Fruit fly (Drosophila melanogaster) whole organism, pupa: ENCODE data around the gene AcCoAS.

Experiments
- CG10348 ChIP-seq: fragments of 200-800 bp; sonication (Bioruptor generic); IDR thresholded peaks from 2 replicates; pipeline ENCODE4 v1.3.6; 2022; ENCODE audit warnings: missing biosample characterization, missing genetic modification characterization
- CG12605 ChIP-seq: fragments of 200-800 bp; sonication (Bioruptor generic); IDR thresholded peaks from 2 replicates; pipeline ENCODE4 v1.3.6; 2022; ENCODE audit warnings: missing biosample characterization, missing genetic modification characterization
- CG13204 ChIP-seq: fragments of 200-800 bp; sonication (Bioruptor generic); optimal IDR thresholded peaks from 2 replicates; lab custom pipeline; 2018; ENCODE audit warnings: missing biosample characterization, mild to moderate bottlenecking, missing genetic modification characterization, moderate library complexity
- CG14655 ChIP-seq: fragments of 200-800 bp; sonication (Bioruptor generic); optimal IDR thresholded peaks from 3 replicates; lab custom pipeline; 2017; ENCODE audit warnings: mild to moderate bottlenecking, missing biosample characterization, missing genetic modification reagents, missing genetic modification characterization
- CG15710 ChIP-seq: fragments of 200-800 bp; sonication (Bioruptor generic); optimal IDR thresholded peaks from 2 replicates; lab custom pipeline; 2018; ENCODE audit warnings: missing biosample characterization, mild to moderate bottlenecking, missing genetic modification characterization, moderate library complexity
- CG17806 ChIP-seq: fragments of 200-800 bp; sonication (Bioruptor generic); optimal IDR thresholded peaks from 2 replicates; lab custom pipeline; 2018; ENCODE audit warnings: missing biosample characterization, mild to moderate bottlenecking, missing genetic modification characterization, moderate library complexity
- CG32121 ChIP-seq: fragments of 200-800 bp; sonication (Bioruptor generic); IDR thresholded peaks from 2 replicates; pipeline ENCODE4 v1.3.6; 2022; ENCODE audit warnings: missing biosample characterization, missing genetic modification characterization
- CG34367 ChIP-seq: fragments of 200-800 bp; sonication (Bioruptor generic); optimal IDR thresholded peaks from 2 replicates; lab custom pipeline; 2018; ENCODE audit warnings: missing biosample characterization, mild to moderate bottlenecking, missing genetic modification characterization
- CG4496 ChIP-seq: fragments of 200-800 bp; sonication (Bioruptor generic); IDR thresholded peaks from 3 replicates; pipeline ENCODE4 v1.3.6; 2022; ENCODE audit warnings: missing biosample characterization, missing genetic modification characterization
- CG8159 ChIP-seq: fragments of 200-800 bp; sonication (Bioruptor generic); optimal IDR thresholded peaks from 3 replicates; lab custom pipeline; 2018; ENCODE audit warnings: missing biosample characterization, mild to moderate bottlenecking, missing genetic modification characterization, moderate library complexity
- CG8301 ChIP-seq: fragments of 200-800 bp; sonication (Bioruptor generic); optimal IDR thresholded peaks from 2 replicates; lab custom pipeline; 2018; ENCODE audit warnings: missing biosample characterization, mild to moderate bottlenecking, missing genetic modification characterization
- CG9948 ChIP-seq: fragments of 200-800 bp; sonication (Bioruptor generic); optimal IDR thresholded peaks from 2 replicates; lab custom pipeline; 2018; ENCODE audit warnings: missing biosample characterization, mild to moderate bottlenecking, missing genetic modification characterization, moderate library complexity
- D1 ChIP-seq: fragments of 200-800 bp; sonication (Bioruptor generic); optimal IDR thresholded peaks from 2 replicates; lab custom pipeline; 2018; ENCODE audit warnings: missing biosample characterization, mild to moderate bottlenecking, missing genetic modification characterization, moderate library complexity
- EcR ChIP-seq: fragments of 200-800 bp; sonication (Bioruptor generic); optimal IDR thresholded peaks from 3 replicates; lab custom pipeline; 2019; ENCODE audit warnings: missing biosample characterization, missing genetic modification characterization, mild to moderate bottlenecking, moderate library complexity, missing genetic modification reagents
- Ets98B ChIP-seq: fragments of 200-800 bp; sonication (Bioruptor generic); IDR thresholded peaks from 2 replicates; pipeline ENCODE4 v1.3.6; 2022; ENCODE audit warnings: missing biosample characterization, missing genetic modification characterization
- Pif1A ChIP-seq: fragments of 200-800 bp; sonication (Bioruptor generic); optimal IDR thresholded peaks from 3 replicates; lab custom pipeline; 2016; ENCODE audit warnings: missing biosample characterization, missing genetic modification characterization
- Pif1B ChIP-seq: fragments of 200-800 bp; sonication (Bioruptor generic); optimal IDR thresholded peaks from 3 replicates; lab custom pipeline; 2016; ENCODE audit warnings: missing biosample characterization, missing genetic modification characterization
- Snoo ChIP-seq: fragments of 200-800 bp; sonication (Bioruptor generic); optimal IDR thresholded peaks from 3 replicates; lab custom pipeline; 2017; ENCODE audit warnings: missing biosample characterization, mild to moderate bottlenecking, missing genetic modification characterization, inconsistent platforms
- fd96Ca ChIP-seq: fragments of 200-800 bp; sonication (Bioruptor generic); IDR thresholded peaks from 3 replicates; pipeline ENCODE4 v1.3.6; 2022; ENCODE audit warnings: missing biosample characterization, missing genetic modification characterization
- gl ChIP-seq: fragments of 200-800 bp; sonication (Bioruptor generic); optimal IDR thresholded peaks from 2 replicates; lab custom pipeline; 2018; ENCODE audit warnings: missing biosample characterization, mild to moderate bottlenecking, missing genetic modification characterization
- rn ChIP-seq: fragments of 200-800 bp; sonication (Bioruptor generic); IDR thresholded peaks from 2 replicates; pipeline ENCODE4 v1.3.6; 2022; ENCODE audit warnings: missing biosample characterization, missing genetic modification characterization

The AcCoAS gene

DNA sequence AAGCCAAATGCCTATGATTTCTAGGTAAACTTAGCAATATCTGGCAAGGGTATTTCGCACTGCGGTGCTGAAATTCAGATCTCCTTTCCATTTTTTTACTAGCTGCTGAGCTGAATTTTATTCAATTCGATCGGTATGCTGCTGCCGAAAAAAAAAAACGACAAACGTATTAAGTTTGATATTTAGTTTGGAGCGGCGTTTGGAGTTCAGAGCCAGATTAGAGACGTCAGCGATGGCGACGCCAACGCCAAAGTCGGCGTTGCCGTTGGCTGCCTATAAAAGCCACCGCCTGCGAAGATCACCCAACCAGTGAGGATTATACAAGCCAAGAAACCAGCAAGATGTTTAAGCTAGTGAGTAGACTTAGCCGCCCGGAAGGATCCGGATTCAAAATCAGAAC, 20.2 kb upstream of the AcCoAS start, which contains the start of gene Cpr78Cc:
TSS of gene Cpr78Cc (plus strand) at position 301 of the 400 bp plus-strand sequence.
- no peak for TF ChIP-seq EcR (GFP tag; lab: Kevin White, UChicago)
- no peak for TF ChIP-seq Pif1A
- TF ChIP-seq D1 (tag; lab: Kevin White, UChicago), result no peak
- no peak for TF ChIP-seq CG8301
- no peak for TF ChIP-seq CG13204
- TF ChIP-seq CG10348 (GFP tag; lab: Robert Waterston, UW), result no peak
- TF ChIP-seq fd96Ca (GFP tag; lab: Robert Waterston, UW), result no peak

DNA sequence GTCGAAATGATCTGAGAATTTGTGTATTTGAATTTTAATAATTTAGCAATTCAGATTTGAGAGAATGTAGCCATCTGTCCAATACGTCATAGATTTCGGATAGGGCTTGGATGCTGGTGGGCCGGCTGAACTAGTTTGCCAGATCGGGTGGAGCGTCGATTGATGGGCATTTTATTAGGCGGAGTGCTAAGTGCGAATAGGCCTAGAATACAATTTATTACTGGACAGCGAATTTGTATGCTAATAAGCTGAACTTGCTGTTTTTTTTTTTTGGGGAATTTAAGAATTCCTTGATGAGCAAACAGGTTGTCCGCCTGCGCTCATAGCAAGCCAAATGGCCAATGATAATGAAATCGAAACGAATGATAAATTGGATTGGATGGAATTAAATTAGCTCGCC, 19.2 kb upstream of the AcCoAS start:
- TF ChIP-seq CG17806 (tag; lab: Kevin White, UChicago), result no peak
- no peak for TF ChIP-seq CG8301
- TF ChIP-seq Pif1A, result no peak
- no peak for TF ChIP-seq CG10348 (GFP tag; lab: Robert Waterston, UW)
- TF ChIP-seq rn (GFP tag; lab: Robert Waterston, UW), result no peak
- no peak for TF ChIP-seq CG8159 (tag; lab: Kevin White, UChicago)
- no peak for TF ChIP-seq D1 (tag; lab: Kevin White, UChicago)
- TF ChIP-seq CG9948 (tag; lab: Kevin White, UChicago), result no peak
- no peak for TF ChIP-seq CG12605
- TF ChIP-seq CG15710 (tag; lab: Kevin White, UChicago), result no peak
- TF ChIP-seq CG14655 (GFP tag; lab: Kevin White, UChicago), result no peak
- no peak for TF ChIP-seq CG32121 (GFP tag; lab: Robert Waterston, UW)
- no peak for TF ChIP-seq CG34367 (tag; lab: Kevin White, UChicago)
- no peak for TF ChIP-seq CG4496 (GFP tag; lab: Robert Waterston, UW)
- no peak for TF ChIP-seq fd96Ca (GFP tag; lab: Robert Waterston, UW)
- no peak for TF ChIP-seq Pif1B
- no peak for TF ChIP-seq Snoo (tag; lab: Kevin White, UChicago)
- TF ChIP-seq gl (tag; lab: Kevin White, UChicago), result no peak
- no peak for TF ChIP-seq EcR (GFP tag; lab: Kevin White, UChicago)
- TF ChIP-seq, all 21 proteins: peak for 0

DNA sequence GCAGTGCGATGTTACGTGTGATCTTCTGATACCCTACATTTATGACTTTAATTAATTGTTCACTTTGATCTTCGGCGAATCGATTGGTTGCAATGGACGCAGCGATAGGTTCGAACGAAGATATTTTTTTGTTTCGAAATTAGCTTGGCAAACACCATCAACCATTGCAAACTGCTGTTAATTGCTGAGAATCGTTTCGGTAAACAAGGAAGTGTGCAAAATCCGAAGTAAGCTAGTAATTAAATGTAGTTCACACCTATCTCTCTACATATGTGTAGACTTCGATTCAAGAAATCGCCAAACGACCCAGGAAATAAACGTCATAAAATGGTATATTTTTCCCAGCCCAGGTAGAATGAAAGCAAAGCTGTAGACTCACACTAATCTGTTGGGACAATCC, 18.3 kb upstream of the AcCoAS start, which contains the start of gene CG43702:
TSS of gene CG43702 (plus strand) at position 301 of the 400 bp plus-strand sequence.
- no peak for TF ChIP-seq CG32121 (GFP tag; lab: Robert Waterston, UW)
- TF ChIP-seq CG4496 (GFP tag; lab: Robert Waterston, UW), result no peak
- TF ChIP-seq CG15710 (tag; lab: Kevin White, UChicago), result no peak
- TF ChIP-seq EcR (GFP tag; lab: Kevin White, UChicago), result no peak
- no peak for TF ChIP-seq CG17806 (tag; lab: Kevin White, UChicago)
- TF ChIP-seq CG10348 (GFP tag; lab: Robert Waterston, UW), result no peak
- no peak for TF ChIP-seq CG9948 (tag; lab: Kevin White, UChicago)
- no peak for TF ChIP-seq CG14655 (GFP tag; lab: Kevin White, UChicago)
- TF ChIP-seq CG12605, result no peak
- TF ChIP-seq CG34367 (tag; lab: Kevin White, UChicago), result no peak
- no peak for TF ChIP-seq rn (GFP tag; lab: Robert Waterston, UW)
- no peak for TF ChIP-seq gl (tag; lab: Kevin White, UChicago)
- TF ChIP-seq fd96Ca (GFP tag; lab: Robert Waterston, UW), result no peak
- TF ChIP-seq CG13204, result no peak
- TF ChIP-seq CG8159 (tag; lab: Kevin White, UChicago), result no peak
- TF ChIP-seq Pif1A, result no peak
- TF ChIP-seq Pif1B, result no peak
- TF ChIP-seq Ets98B (GFP tag; lab: Robert Waterston, UW), result no peak
- TF ChIP-seq D1 (tag; lab: Kevin White, UChicago), result no peak

DNA sequence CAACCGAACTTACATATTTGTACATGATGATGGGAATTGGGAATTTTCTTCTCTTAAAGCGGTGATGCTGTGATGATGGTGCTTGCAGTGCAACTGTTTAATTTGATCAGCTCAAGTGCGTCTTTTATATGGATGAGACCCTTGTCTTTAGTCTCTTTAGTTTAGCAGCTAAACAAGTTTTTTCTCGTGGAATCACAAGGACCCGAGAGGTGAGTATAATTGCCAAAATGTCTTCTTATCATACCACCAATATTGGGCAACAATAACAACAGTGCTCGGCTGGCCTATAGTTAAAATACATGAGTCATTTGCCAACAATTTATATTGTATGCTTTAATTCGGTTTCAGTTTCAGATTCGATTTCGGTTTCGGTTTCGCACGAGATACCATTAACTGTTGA, 17.7 kb upstream of the AcCoAS start, which contains the start of gene Edg78E:
TSS of gene Edg78E (minus strand) at position 101 of the 400 bp plus-strand sequence.
- no peak for TF ChIP-seq Snoo (tag; lab: Kevin White, UChicago)
- no peak for TF ChIP-seq D1 (tag; lab: Kevin White, UChicago)
- TF ChIP-seq CG4496 (GFP tag; lab: Robert Waterston, UW), result no peak
- no peak for TF ChIP-seq CG12605

DNA sequence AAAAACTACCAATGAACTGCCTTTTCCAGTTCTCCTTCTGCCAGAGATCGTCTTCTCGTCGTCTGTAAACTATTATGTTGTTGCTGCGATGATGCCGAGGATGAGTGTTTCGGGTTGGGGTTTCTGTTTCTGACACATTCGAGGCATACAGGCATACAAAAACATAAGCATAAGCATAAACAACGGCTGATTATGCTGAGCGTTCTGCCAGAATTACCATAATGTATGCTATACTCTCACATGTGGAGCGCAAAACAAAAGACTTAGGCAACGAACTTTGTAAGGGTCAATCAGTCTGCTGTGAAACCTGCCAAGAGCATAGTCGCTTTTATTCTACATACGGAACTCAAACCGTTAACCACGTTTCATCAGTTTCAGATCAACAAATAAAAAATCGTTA, 14.2 kb upstream of the AcCoAS start, which contains the start of gene Cpr78Cb:
TSS of gene Cpr78Cb (plus strand) at position 291 of the 400 bp plus-strand sequence.
- TF ChIP-seq CG13204 (no peak), gl (tag; lab: Kevin White, UChicago) (no peak), CG9948 (tag; lab: Kevin White, UChicago) (no peak), Pif1A (no peak), Ets98B (GFP tag; lab: Robert Waterston, UW) (no peak), Pif1B (no peak), fd96Ca (GFP tag; lab: Robert Waterston, UW) (no peak), D1 (tag; lab: Kevin White, UChicago) (no peak), EcR (GFP tag; lab: Kevin White, UChicago) (no peak), CG10348 (GFP tag; lab: Robert Waterston, UW) (no peak)
- TF ChIP-seq, all 21 proteins: peak for 0

DNA sequence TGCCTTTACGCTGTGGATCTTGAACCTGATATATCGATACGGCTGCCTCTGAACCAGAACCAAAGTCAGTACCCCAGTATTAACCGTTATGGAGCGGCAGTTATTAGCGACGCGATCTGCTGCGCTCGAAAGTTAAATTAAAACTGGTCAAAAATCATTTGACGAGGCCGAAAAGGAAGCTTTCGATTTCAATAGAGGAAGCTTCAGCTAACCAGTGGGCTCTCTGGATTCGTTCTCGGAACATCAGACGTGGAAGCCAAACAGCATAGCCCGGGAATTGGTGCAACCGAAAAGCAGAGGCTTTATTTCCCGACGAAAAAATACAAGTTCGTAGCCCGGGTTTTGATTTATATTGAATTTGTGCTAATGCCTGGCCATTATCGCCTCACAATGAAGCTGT, 12.7 kb upstream of the AcCoAS start, which contains the start of gene Cpr78Ca:
TSS of gene Cpr78Ca (minus strand) at position 101 of the 400 bp plus-strand sequence.
- TF ChIP-seq CG8301 (no peak), CG10348 (GFP tag; lab: Robert Waterston, UW) (no peak), CG12605 (no peak), CG4496 (GFP tag; lab: Robert Waterston, UW) (no peak), D1 (tag; lab: Kevin White, UChicago) (no peak), CG8159 (tag; lab: Kevin White, UChicago) (no peak), rn (GFP tag; lab: Robert Waterston, UW) (no peak), CG32121 (GFP tag; lab: Robert Waterston, UW) (no peak), CG14655 (GFP tag; lab: Kevin White, UChicago) (no peak), Ets98B (GFP tag; lab: Robert Waterston, UW) (no peak), CG34367 (tag; lab: Kevin White, UChicago) (no peak), Pif1A (no peak), CG17806 (tag; lab: Kevin White, UChicago) (no peak), CG13204 (no peak)
